Fruit fly (Drosophila melanogaster): ENCODE results near the gene hth.

The hth gene

DNA sequence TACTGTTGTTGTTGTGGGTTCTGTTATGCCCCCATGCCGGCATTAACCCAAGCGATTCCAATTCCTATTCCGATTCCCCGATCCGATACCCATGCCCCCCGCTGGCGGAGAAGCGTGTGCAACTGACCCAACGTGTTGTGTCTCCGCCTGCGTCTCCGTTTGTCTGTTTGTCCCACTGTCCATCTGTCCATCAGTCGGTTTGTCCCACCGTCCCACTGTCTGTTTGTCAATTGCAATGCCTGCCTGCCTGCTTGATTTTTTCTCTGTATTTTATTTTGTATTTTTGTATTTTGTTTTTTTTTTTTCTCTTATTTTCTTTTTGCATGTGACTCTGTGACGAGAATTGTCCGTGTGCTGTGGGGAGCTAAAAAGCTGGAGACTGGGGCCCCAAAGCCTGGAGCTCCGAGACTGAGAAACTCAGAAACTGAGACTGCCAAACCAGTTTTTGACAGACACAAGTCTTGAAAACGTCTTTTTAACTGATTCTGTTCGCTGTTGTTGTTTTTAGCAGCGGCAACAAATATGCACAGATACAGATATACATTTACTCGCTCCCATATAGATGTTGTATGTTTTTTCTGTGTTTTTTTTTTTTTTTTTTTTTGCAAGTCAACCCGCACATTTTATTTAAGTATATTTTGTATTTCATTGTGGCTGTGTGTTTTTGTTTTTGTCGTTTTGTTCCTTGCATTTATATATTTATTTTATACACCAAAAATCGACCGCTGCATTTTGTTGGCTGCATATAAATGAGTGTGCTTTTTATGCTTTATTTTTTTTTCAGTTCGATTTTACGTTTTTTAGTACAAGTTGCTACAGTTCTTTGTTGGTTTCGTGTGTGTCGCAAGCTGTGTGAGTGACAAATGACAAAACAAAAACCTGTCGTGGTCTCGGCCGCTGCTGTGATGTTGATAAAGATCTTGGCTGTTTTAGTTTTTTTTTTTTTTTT is 50.5 kb downstream of the hth start (continued):
- TF ChIP-seq fd3F (GFP tag; optimal IDR thresholded peaks at IDR 0.05): no peak
- no peak for TF ChIP-seq TFAM (GFP tag; optimal IDR thresholded peaks at IDR 0.05)
- no peak for TF ChIP-seq slou (GFP tag; optimal IDR thresholded peaks at IDR 0.05)
- no peak for TF ChIP-seq NFAT (GFP tag; IDR thresholded peaks at IDR 0.05)
- TF ChIP-seq hb (GFP tag; IDR thresholded peaks at IDR 0.05; ENCODE audit: partially characterized antibody): no peak
- peak; percentile 23 for TF ChIP-seq CG11504 (tag; optimal IDR thresholded peaks at IDR 0.05)
- no peak for TF ChIP-seq chinmo (GFP tag; IDR thresholded peaks at IDR 0.05; ENCODE audit: partially characterized antibody)
- TF ChIP-seq gcm2 (GFP tag; optimal IDR thresholded peaks at IDR 0.05): no peak
- no peak for TF ChIP-seq CG1602 (GFP tag; optimal IDR thresholded peaks at IDR 0.05)
- no peak for TF ChIP-seq Lim3 (GFP tag; IDR thresholded peaks at IDR 0.05)
- no peak for TF ChIP-seq CG11398 (GFP tag; optimal IDR thresholded peaks at IDR 0.05)
- TF ChIP-seq CG14667 (GFP tag; IDR thresholded peaks at IDR 0.05): no peak
- TF ChIP-seq Doc2 (GFP tag; IDR thresholded peaks at IDR 0.05): no peak
- peak; percentile 41 for TF ChIP-seq corto (GFP tag; optimal IDR thresholded peaks at IDR 0.05)
- no peak for TF ChIP-seq CG1024 (GFP tag; IDR thresholded peaks at IDR 0.05)
- TF ChIP-seq CG6791 (GFP tag; IDR thresholded peaks at IDR 0.05; ENCODE audit: partially characterized antibody): no peak
- TF ChIP-seq tgo (GFP tag; IDR thresholded peaks at IDR 0.05): no peak
- no peak for TF ChIP-seq CG43689 (GFP tag; IDR thresholded peaks at IDR 0.05)
- TF ChIP-seq dmrt11E (tag; optimal IDR thresholded peaks at IDR 0.05): no peak
- no peak for TF ChIP-seq CG7372 (GFP tag; IDR thresholded peaks at IDR 0.05)
- TF ChIP-seq twi (tag; optimal IDR thresholded peaks at IDR 0.05): no peak
- TF ChIP-seq Neu2 (GFP tag; optimal IDR thresholded peaks at IDR 0.05; ENCODE audit: borderline replicate concordance): no peak
- TF ChIP-seq sens-2 (GFP tag; IDR thresholded peaks at IDR 0.05): no peak

- TF ChIP-seq gcm (GFP tag; optimal IDR thresholded peaks at IDR 0.05) (peak; percentile 37), CG2889 (GFP tag; IDR thresholded peaks at IDR 0.05) (no peak), CG11504 (tag; optimal IDR thresholded peaks at IDR 0.05) (peak; percentile 94)
Observed at dm6 chr3R:10587427-10587826, 51.9 kb downstream of the hth start.

DNA sequence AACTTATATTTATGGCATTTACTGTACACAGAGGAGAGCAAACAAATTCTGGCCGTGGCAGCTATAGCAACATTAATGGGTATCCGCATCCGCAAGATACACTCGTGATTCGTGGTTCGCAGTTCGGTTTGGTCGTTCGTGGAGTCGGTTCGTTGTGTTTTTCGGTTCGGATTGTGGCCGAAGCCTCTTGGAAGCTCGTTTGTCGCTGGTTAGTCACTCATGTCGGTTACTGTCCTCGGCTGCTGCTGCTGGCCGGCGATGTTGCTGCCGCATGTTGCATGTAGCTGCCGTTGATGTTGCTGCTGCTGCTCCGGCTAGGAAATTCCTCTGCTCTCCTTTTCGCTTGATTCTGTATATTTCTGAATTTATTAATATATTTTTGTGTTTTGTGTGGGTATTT is 54.5 kb downstream of the hth start:
- TF ChIP-seq CG11504 (tag; optimal IDR thresholded peaks at IDR 0.05): peak; percentile 97
- 0 out of 2 replicates have a peak, but pooled peaks have one; percentile 8 for TF ChIP-seq CG42726 (GFP tag; IDR thresholded peaks at IDR 0.05; ENCODE audit: partially characterized antibody)
- TF ChIP-seq vfl (GFP tag; optimal IDR thresholded peaks at IDR 0.05): no peak
- TF ChIP-seq hkb (optimal IDR thresholded peaks at IDR 0.05): no peak
- 0 out of 2 replicates have a peak, but pooled peaks have one; percentile 11 for TF ChIP-seq hkb (GFP tag; IDR thresholded peaks at IDR 0.05)
- TF ChIP-seq Hr51 (GFP tag; optimal IDR thresholded peaks at IDR 0.05): no peak
- TF ChIP-seq CG14050 (GFP tag; IDR thresholded peaks at IDR 0.05): no peak
- TF ChIP-seq CG31224 (GFP tag; IDR thresholded peaks at IDR 0.05): no peak
- no peak for TF ChIP-seq mam (GFP tag; optimal IDR thresholded peaks at IDR 0.05)
- TF ChIP-seq Optix (GFP tag; IDR thresholded peaks at IDR 0.05): no peak
- TF ChIP-seq CG17912 (GFP tag; optimal IDR thresholded peaks at IDR 0.05): no peak
- TF ChIP-seq dmrt99B (tag; optimal IDR thresholded peaks at IDR 0.05): no peak
- no peak for TF ChIP-seq CG10147 (GFP tag; optimal IDR thresholded peaks at IDR 0.05)
- no peak for TF ChIP-seq schlank (tag; optimal IDR thresholded peaks at IDR 0.05)
- peak; percentile 83 for TF ChIP-seq CG11695 (GFP tag; IDR thresholded peaks at IDR 0.05)
- no peak for TF ChIP-seq croc (GFP tag; conservative IDR thresholded peaks at IDR 0.05)
- no peak for TF ChIP-seq Asciz (GFP tag; optimal IDR thresholded peaks at IDR 0.05)
- no peak for TF ChIP-seq CG16813 (GFP tag; IDR thresholded peaks at IDR 0.05; ENCODE audit: partially characterized antibody)
- no peak for TF ChIP-seq knrl (GFP tag; IDR thresholded peaks at IDR 0.05; ENCODE audit: partially characterized antibody)
- peak; percentile 31; the same call in 1 of the 2 replicates for TF ChIP-seq sna (GFP tag; IDR thresholded peaks at IDR 0.05; ENCODE audit: partially characterized antibody)
- no peak for TF ChIP-seq mirr (GFP tag; optimal IDR thresholded peaks at IDR 0.05)
- TF ChIP-seq Deaf1 (tag; optimal IDR thresholded peaks at IDR 0.05): peak; percentile 92
- TF ChIP-seq Poxn (GFP tag; IDR thresholded peaks at IDR 0.05): no peak

Measured in whole organism, embryonic.